Fruit fly (Drosophila melanogaster) whole organism, prepupa: ENCODE data around the gene CG4691.
A peak's percentile ranks its signal among the peaks of the same experiment; 100 is the strongest.

ENCODE experiments used
- Blimp-1 ChIP-seq: fragments of 200-800 bp; sonication (Bioruptor generic); optimal IDR thresholded peaks from 3 replicates; lab custom pipeline; 2017; ENCODE audit warnings: missing biosample characterization, missing genetic modification characterization, mild to moderate bottlenecking, moderate library complexity, missing genetic modification reagents
- CG10631 ChIP-seq: fragments of 200-800 bp; sonication (Bioruptor generic); optimal IDR thresholded peaks from 2 replicates; lab custom pipeline; 2016; ENCODE audit warnings: missing biosample characterization, missing genetic modification characterization
- CG11762 ChIP-seq: fragments of 200-800 bp; sonication (Bioruptor generic); optimal IDR thresholded peaks from 3 replicates; lab custom pipeline; 2016; ENCODE audit warnings: missing biosample characterization, missing genetic modification characterization; ENCODE audit not compliant: insufficient read depth
- CG3032 ChIP-seq: fragments of 200-800 bp; optimal IDR thresholded peaks from 2 replicates; lab custom pipeline; 2019; ENCODE audit warnings: missing biosample characterization, mild to moderate bottlenecking, missing genetic modification characterization, moderate library complexity
- CG31627 ChIP-seq: fragments of 200-800 bp; sonication (Bioruptor generic); optimal IDR thresholded peaks from 3 replicates; lab custom pipeline; 2016; ENCODE audit warnings: missing biosample characterization, missing genetic modification characterization
- CG3919 ChIP-seq: fragments of 200-800 bp; sonication (Bioruptor generic); optimal IDR thresholded peaks from 3 replicates; lab custom pipeline; 2016; ENCODE audit warnings: missing biosample characterization, missing genetic modification characterization
- CG4318 ChIP-seq: fragments of 200-800 bp; sonication (Bioruptor generic); optimal IDR thresholded peaks from 3 replicates; lab custom pipeline; 2017; ENCODE audit warnings: missing biosample characterization, mild to moderate bottlenecking, missing genetic modification characterization
- CG6792 ChIP-seq: fragments of 200-800 bp; sonication (Bioruptor generic); optimal IDR thresholded peaks from 3 replicates; lab custom pipeline; 2016; ENCODE audit warnings: missing biosample characterization, missing genetic modification characterization
- CG7368 ChIP-seq: fragments of 200-800 bp; sonication (Bioruptor generic); optimal IDR thresholded peaks from 3 replicates; lab custom pipeline; 2016; ENCODE audit warnings: missing biosample characterization, missing genetic modification characterization
- CG8632 ChIP-seq: fragments of 200-800 bp; sonication (Bioruptor generic); optimal IDR thresholded peaks from 3 replicates; lab custom pipeline; 2016; ENCODE audit warnings: missing biosample characterization, missing genetic modification characterization
- CG9139 ChIP-seq: fragments of 200-800 bp; sonication (Bioruptor generic); optimal IDR thresholded peaks from 3 replicates; lab custom pipeline; 2017; ENCODE audit warnings: missing biosample characterization, mild to moderate bottlenecking, missing genetic modification characterization
- Eip78C ChIP-seq: fragments of 200-800 bp; sonication (Bioruptor generic); peaks from one replicate; lab custom pipeline; 2016; ENCODE audit warnings: missing biosample characterization, missing genetic modification characterization
- Eip93F ChIP-seq: fragments of 200-800 bp; sonication (Bioruptor generic); optimal IDR thresholded peaks from 2 replicates; lab custom pipeline; 2016; ENCODE audit warnings: missing biosample characterization, mild to moderate bottlenecking, missing genetic modification characterization
- Ets21C ChIP-seq: fragments of 200-800 bp; sonication (Bioruptor generic); optimal IDR thresholded peaks from 3 replicates; lab custom pipeline; 2016; ENCODE audit warnings: missing biosample characterization, missing genetic modification characterization
- Ets96B ChIP-seq: fragments of 200-800 bp; optimal IDR thresholded peaks from 2 replicates; lab custom pipeline; 2019; ENCODE audit warnings: missing biosample characterization, mild to moderate bottlenecking, missing genetic modification characterization, moderate library complexity
- Gug ChIP-seq: fragments of 200-800 bp; sonication (Bioruptor generic); IDR thresholded peaks from 2 replicates; pipeline ENCODE4 v1.3.6; 2022; ENCODE audit warnings: missing biosample characterization, missing genetic modification characterization
- Hr38 ChIP-seq: sonication (Bioruptor generic); optimal IDR thresholded peaks from 2 replicates; lab custom pipeline; 2016; ENCODE audit warnings: missing biosample characterization, missing genetic modification characterization
- Hr39 ChIP-seq: fragments of 200-800 bp; sonication (Bioruptor generic); optimal IDR thresholded peaks from 2 replicates; lab custom pipeline; 2016; ENCODE audit warnings: missing biosample characterization, missing genetic modification characterization
- Lpt ChIP-seq: fragments of 200-800 bp; sonication (Bioruptor generic); optimal IDR thresholded peaks from 3 replicates; lab custom pipeline; 2016; ENCODE audit warnings: missing biosample characterization, missing genetic modification characterization
- Smox ChIP-seq: fragments of 200-800 bp; sonication (Bioruptor generic); optimal IDR thresholded peaks from 3 replicates; lab custom pipeline; 2016; ENCODE audit warnings: missing biosample characterization, missing genetic modification characterization
- Sox102F ChIP-seq: fragments of 200-800 bp; sonication (Bioruptor generic); optimal IDR thresholded peaks from 2 replicates; lab custom pipeline; 2016; ENCODE audit warnings: missing biosample characterization, mild to moderate bottlenecking, missing genetic modification characterization
- Sox14 ChIP-seq: fragments of 200-800 bp; sonication (Bioruptor generic); optimal IDR thresholded peaks from 3 replicates; lab custom pipeline; 2016; ENCODE audit warnings: missing biosample characterization, missing genetic modification characterization
- cyc ChIP-seq: fragments of 200-800 bp; sonication (Bioruptor generic); optimal IDR thresholded peaks from 3 replicates; lab custom pipeline; 2016; ENCODE audit warnings: missing biosample characterization, missing genetic modification characterization
- dsx ChIP-seq: fragments of 200-800 bp; optimal IDR thresholded peaks from 3 replicates; lab custom pipeline; 2019; ENCODE audit warnings: missing biosample characterization, mild to moderate bottlenecking, missing genetic modification characterization, moderate library complexity; ENCODE audit not compliant: poor library complexity, severe bottlenecking
- eg ChIP-seq: fragments of 200-800 bp; sonication (Bioruptor generic); IDR thresholded peaks from 3 replicates; pipeline ENCODE4 v1.3.6; 2022; ENCODE audit warnings: missing biosample characterization, missing genetic modification characterization
- fd85E ChIP-seq: fragments of 200-800 bp; sonication (Bioruptor generic); optimal IDR thresholded peaks from 3 replicates; lab custom pipeline; 2016; ENCODE audit warnings: missing biosample characterization, missing genetic modification characterization
- svp ChIP-seq: fragments of 200-800 bp; sonication (Bioruptor generic); peaks from one replicate; lab custom pipeline; 2016; ENCODE audit warnings: missing biosample characterization, missing genetic modification characterization
- topi ChIP-seq: fragments of 200-800 bp; sonication (Bioruptor generic); optimal IDR thresholded peaks from 3 replicates; lab custom pipeline; 2016; ENCODE audit warnings: missing biosample characterization, missing genetic modification characterization
- vri ChIP-seq: fragments of 200-800 bp; sonication (Bioruptor generic); optimal IDR thresholded peaks from 3 replicates; lab custom pipeline; 2016; ENCODE audit warnings: missing biosample characterization, mild to moderate bottlenecking, missing genetic modification characterization

Gene CG4691

DNA sequence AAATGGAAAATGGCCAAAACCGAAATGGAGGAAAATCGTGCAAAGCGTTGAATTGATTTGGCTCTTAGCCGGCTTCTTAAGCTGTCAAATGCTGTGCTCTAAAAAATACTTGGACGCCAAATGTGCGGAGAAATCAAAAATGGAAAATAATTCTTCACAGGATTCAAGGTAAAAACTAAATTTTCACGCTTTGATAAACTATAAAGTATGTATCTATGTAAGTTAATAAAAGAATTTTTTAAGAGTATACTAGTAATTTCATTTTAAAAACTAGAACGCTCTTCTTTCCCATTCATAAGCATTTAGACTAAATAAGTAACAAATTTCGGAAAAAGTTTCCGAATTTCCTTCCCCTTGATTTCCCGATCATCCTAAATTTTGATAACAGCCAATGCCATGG is 1.9 kb downstream of the CG4691 start, which contains the start of gene CSN1a:
CSN1a (plus strand) TSS at position 301 of the 400 bp plus-strand sequence.
- TF ChIP-seq svp (GFP tag; lab: Kevin White, UChicago) (no peak), CG9139 (no peak)

DNA sequence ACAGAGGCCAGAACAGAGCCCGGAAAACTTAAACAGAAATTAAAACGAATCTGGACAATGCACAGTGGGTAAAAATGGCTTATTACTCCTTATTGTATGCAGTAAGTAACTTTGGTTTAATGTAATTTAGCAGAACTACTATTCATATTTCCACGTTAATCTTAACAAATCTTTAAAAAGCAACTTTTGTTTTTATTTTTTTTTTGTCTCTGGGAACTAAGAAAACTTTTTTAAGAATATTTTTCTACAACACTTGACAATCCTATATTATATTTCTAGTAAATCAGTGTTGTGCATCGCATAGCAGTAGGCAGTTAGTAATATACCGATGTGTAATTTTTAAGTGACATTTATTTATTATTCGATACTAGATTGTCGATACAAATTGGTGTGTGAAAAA is 5.0 kb downstream of the CG4691 start, which contains the start of gene CG4701:
CG4701 (plus strand) TSS at position 301 of the 400 bp plus-strand sequence.
- TF ChIP-seq CG3919 (GFP tag; lab: Kevin White, UChicago): no peak
- no peak for TF ChIP-seq vri
- no peak for TF ChIP-seq Smox (GFP tag; lab: Kevin White, UChicago)
- no peak for TF ChIP-seq CG6792 (GFP tag; lab: Kevin White, UChicago)
- TF ChIP-seq cyc (GFP tag; lab: Kevin White, UChicago): no peak
- TF ChIP-seq dsx (GFP tag; lab: Kevin White, UChicago): no peak
- TF ChIP-seq CG4318 (GFP tag; lab: Kevin White, UChicago): no peak
- no peak for TF ChIP-seq eg (GFP tag; lab: Robert Waterston, UW)
- no peak for TF ChIP-seq Sox14 (GFP tag; lab: Kevin White, UChicago)
- TF ChIP-seq Hr39 (GFP tag; lab: Kevin White, UChicago): no peak
- TF ChIP-seq CG31627 (GFP tag; lab: Kevin White, UChicago): no peak
- no peak for TF ChIP-seq Blimp-1 (GFP tag; lab: Kevin White, UChicago)
- TF ChIP-seq CG3032 (tag; lab: Kevin White, UChicago): no peak
- TF ChIP-seq Eip93F (GFP tag; lab: Kevin White, UChicago): no peak
- no peak for TF ChIP-seq Hr38
- no peak for TF ChIP-seq fd85E (GFP tag; lab: Kevin White, UChicago)
- TF ChIP-seq Gug (GFP tag; lab: Robert Waterston, UW): no peak
- TF ChIP-seq CG10631 (GFP tag; lab: Kevin White, UChicago): no peak

DNA sequence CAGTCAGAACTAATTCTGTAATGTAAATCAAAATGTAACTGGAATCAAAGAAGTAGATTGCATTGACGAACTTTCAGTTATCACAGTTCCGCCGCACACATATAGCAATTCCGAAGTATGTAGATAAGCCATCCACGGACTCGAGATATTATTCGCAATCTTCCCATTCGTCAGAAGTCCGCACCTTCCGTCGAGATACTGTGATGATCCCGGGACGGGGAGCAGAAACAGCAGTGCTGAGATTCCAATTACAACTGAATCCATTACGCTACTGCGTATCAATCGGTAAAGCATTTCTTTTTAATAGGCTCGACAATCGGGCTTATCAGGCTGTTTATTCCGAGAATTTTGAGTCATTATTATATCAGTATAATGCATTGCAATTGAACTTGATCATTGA is 14.1 kb downstream of the CG4691 start, which contains the start of gene CG4650:
CG4650 (minus strand) TSS at position 269 of the 400 bp plus-strand sequence.
- TF ChIP-seq Eip93F (GFP tag; lab: Kevin White, UChicago) (no peak), CG7368 (GFP tag; lab: Kevin White, UChicago) (no peak), CG10631 (GFP tag; lab: Kevin White, UChicago) (no peak), CG3919 (GFP tag; lab: Kevin White, UChicago) (no peak), svp (GFP tag; lab: Kevin White, UChicago) (peak; percentile 92), Eip78C (GFP tag; lab: Kevin White, UChicago) (peak; percentile 36)
- TF ChIP-seq, all 60 proteins: peak for 2

DNA sequence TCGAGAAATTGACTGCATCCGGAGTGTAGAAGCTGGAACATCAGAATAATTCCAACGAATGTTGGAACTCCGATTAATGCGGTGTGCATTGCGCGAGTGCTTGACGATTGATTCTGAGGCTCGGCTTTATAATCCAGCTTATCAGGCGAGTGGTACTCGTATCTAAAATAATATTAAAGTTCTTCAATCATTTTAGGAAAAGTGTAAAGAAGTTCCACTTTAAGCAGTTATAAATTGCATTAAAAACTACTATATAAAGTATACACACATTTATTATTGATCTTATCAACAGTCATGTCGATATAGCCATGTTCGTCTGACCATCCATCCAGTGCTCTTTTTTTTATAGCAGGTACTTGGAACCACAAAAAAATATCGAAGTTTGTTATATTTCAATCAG is 23.9 kb downstream of the CG4691 start, which contains the start of gene CG18636:
CG18636 (minus strand) TSS at position 101 of the 400 bp plus-strand sequence.
- TF ChIP-seq Eip78C (GFP tag; lab: Kevin White, UChicago) (peak; percentile 45), Eip93F (GFP tag; lab: Kevin White, UChicago) (no peak)

DNA sequence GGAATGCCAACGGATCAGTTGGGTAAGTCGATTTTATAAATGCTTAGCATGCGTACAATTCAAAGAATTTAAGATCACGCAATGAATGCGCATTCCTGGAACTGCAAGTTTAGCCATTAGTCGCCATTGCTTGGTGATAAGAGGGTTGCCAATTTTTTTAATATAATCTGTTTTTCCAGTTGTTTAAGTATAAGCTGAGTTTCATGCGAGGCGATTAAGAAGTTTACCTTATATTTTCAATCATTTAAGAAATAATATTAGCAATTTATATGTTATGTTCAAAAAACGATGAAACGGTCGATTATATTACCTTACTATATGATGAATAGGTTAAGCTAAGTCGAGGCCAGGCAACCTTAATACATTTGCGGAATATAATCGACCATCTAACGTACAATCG is 36.0 kb downstream of the CG4691 start, which contains the start of gene CG18420:
CG18420 (minus strand) TSS at position 101 of the 400 bp plus-strand sequence.
- no peak for TF ChIP-seq CG8632 (GFP tag; lab: Kevin White, UChicago)
- TF ChIP-seq Sox102F (GFP tag; lab: Kevin White, UChicago): no peak
- no peak for TF ChIP-seq Lpt
- TF ChIP-seq Sox14 (GFP tag; lab: Kevin White, UChicago): no peak
- TF ChIP-seq CG11762: no peak
- TF ChIP-seq Ets96B: no peak
- no peak for TF ChIP-seq fd85E (GFP tag; lab: Kevin White, UChicago)
- no peak for TF ChIP-seq topi (GFP tag; lab: Kevin White, UChicago)

DNA sequence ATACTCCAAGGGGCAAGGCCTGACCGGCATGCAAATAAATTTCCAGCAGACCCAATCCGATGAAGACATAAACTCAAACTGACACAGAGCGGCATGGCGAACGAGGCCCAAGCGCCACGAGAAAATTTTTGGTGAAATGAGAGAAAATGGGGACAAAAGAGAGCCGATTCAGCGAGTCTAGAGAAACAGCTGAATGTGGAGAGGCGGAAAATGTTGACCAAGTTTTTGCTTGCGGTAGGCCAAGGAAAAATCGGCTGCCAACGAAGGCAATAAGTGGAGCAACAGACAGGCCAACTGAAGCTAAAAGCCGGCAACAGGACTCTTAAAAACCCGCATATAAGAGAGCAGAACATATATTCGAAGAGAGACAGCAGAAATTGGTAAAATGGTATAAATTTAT is 37.0 kb downstream of the CG4691 start:
- TF ChIP-seq Ets21C (GFP tag; lab: Kevin White, UChicago) (no peak), CG3032 (tag; lab: Kevin White, UChicago) (no peak), Eip93F (GFP tag; lab: Kevin White, UChicago) (no peak)
